Worm (Caenorhabditis elegans): ENCODE results near the gene W08E12.2.

The W08E12.2 gene

ce11 chrIV:3338676-3339075, 33.0 kb downstream of the W08E12.2 start, which contains the start of gene hrpa-1 (continued):
- TF ChIP-seq athp-1 (tag; optimal IDR thresholded peaks at IDR 0.05) (no peak), K11D2.4 (GFP tag; IDR thresholded peaks at IDR 0.05) (peak; percentile 55; the same call in 1 of the 2 replicates), lsl-1 (GFP tag; optimal IDR thresholded peaks at IDR 0.05) (peak; percentile 54), lin-40 (tag; optimal IDR thresholded peaks at IDR 0.05) (peak; percentile 71), bed-1 (GFP tag; IDR thresholded peaks at IDR 0.05) (no peak), gei-17 (GFP tag; optimal IDR thresholded peaks at IDR 0.05) (no peak), Y53G8AR.9 (GFP tag; conservative IDR thresholded peaks at IDR 0.05) (peak; percentile 63), ekl-4 (GFP tag; IDR thresholded peaks at IDR 0.05) (no peak; the same call in 1 of the 2 replicates), D2030.7 (GFP tag; IDR thresholded peaks at IDR 0.05) (no peak; the same call in 1 of the 2 replicates), F23B12.7 (tag; optimal IDR thresholded peaks at IDR 0.05; ENCODE audit: insufficient read depth) (peak; percentile 66), hmg-1.2 (GFP tag; IDR thresholded peaks at IDR 0.05) (peak; percentile 47), F49E8.2 (tag; optimal IDR thresholded peaks at IDR 0.05; ENCODE audit: insufficient read depth) (peak; percentile 33), ztf-6 (GFP tag; IDR thresholded peaks at IDR 0.05) (no peak), dpff-1 (tag; optimal IDR thresholded peaks at IDR 0.05) (no peak), him-1 (tag; optimal IDR thresholded peaks at IDR 0.05) (peak; percentile 9), ceh-27 (GFP tag; optimal IDR thresholded peaks at IDR 0.05) (no peak), hsf-1 (GFP tag; IDR thresholded peaks at IDR 0.05) (peak; percentile 83), nhr-120 (GFP tag; IDR thresholded peaks at IDR 0.05) (no peak), tlf-1 (GFP tag; optimal IDR thresholded peaks at IDR 0.05) (peak; percentile 43), mcd-1 (GFP tag; IDR thresholded peaks at IDR 0.05) (peak; percentile 87), attf-3 (GFP tag; conservative IDR thresholded peaks at IDR 0.05) (peak; percentile 49; the same call in 1 of the 2 replicates), T07F8.4 (tag; optimal IDR thresholded peaks at IDR 0.05) (no peak), madf-3 (GFP tag; IDR thresholded peaks at IDR 0.05) (peak; percentile 99), zfh-2 (GFP tag; conservative IDR thresholded peaks at IDR 0.05) (no peak), snpc-1.1 (tag; optimal IDR thresholded peaks at IDR 0.05; ENCODE audit: insufficient read depth) (peak; percentile 4), dox-1 (GFP tag; IDR thresholded peaks at IDR 0.05) (peak; percentile 79), ztf-25 (GFP tag; IDR thresholded peaks at IDR 0.05) (no peak), atf-7 (tag; optimal IDR thresholded peaks at IDR 0.05) (no peak), egl-44 (GFP tag; IDR thresholded peaks at IDR 0.05) (no peak), unc-130 (GFP tag; optimal IDR thresholded peaks at IDR 0.05) (no peak), zim-3 (tag; optimal IDR thresholded peaks at IDR 0.05) (no peak), ceh-58 (GFP tag; IDR thresholded peaks at IDR 0.05) (no peak), mel-28 (tag; optimal IDR thresholded peaks at IDR 0.05; ENCODE audit: borderline replicate concordance) (no peak), F33H1.4 (GFP tag; IDR thresholded peaks at IDR 0.05) (peak; percentile 97), madf-8 (GFP tag; conservative IDR thresholded peaks at IDR 0.05) (no peak), F10E7.11 (tag; optimal IDR thresholded peaks at IDR 0.05) (no peak), rcor-1 (GFP tag; IDR thresholded peaks at IDR 0.05) (peak; percentile 57), ztf-26 (tag; optimal IDR thresholded peaks at IDR 0.05) (no peak), K12H6.12 (tag; optimal IDR thresholded peaks at IDR 0.05) (no peak), hmg-20 (GFP tag; IDR thresholded peaks at IDR 0.05) (no peak), chd-7 (tag; optimal IDR thresholded peaks at IDR 0.05) (no peak), ztf-3 (GFP tag; optimal IDR thresholded peaks at IDR 0.05) (no peak), Y95B8A.8 (GFP tag; IDR thresholded peaks at IDR 0.05) (peak; percentile 26; the same call in 1 of the 2 replicates), hlh-12 (tag; optimal IDR thresholded peaks at IDR 0.05) (no peak), dpl-1 (GFP tag; optimal IDR thresholded peaks at IDR 0.05) (peak; percentile 88), F57C9.4 (tag; optimal IDR thresholded peaks at IDR 0.05) (no peak), F57A8.1 (GFP tag; optimal IDR thresholded peaks at IDR 0.05) (no peak), snpc-3.4 (tag; optimal IDR thresholded peaks at IDR 0.05) (peak; percentile 35), aptf-2 (GFP tag; conservative IDR thresholded peaks at IDR 0.05) (no peak)

Measured in whole organism, young adult.